Fruit fly (Drosophila melanogaster): ENCODE measurements around the gene Task7.
A peak's percentile ranks its signal among the peaks of the same experiment; 100 is the strongest.

Task7 gene

dm6 chr3R:9399951-9400392 lies 12.1 kb downstream of the Task7 start, which contains the start of gene CG34117 (continued):
- TF ChIP-seq dpn (GFP tag; optimal IDR thresholded peaks at IDR 0.05) (peak; percentile 58 to 89), bowl (GFP tag; IDR thresholded peaks at IDR 0.05) (no peak), CG6765 (GFP tag; optimal IDR thresholded peaks at IDR 0.05) (peak; percentile 53), CG34224 (GFP tag; IDR thresholded peaks at IDR 0.05; ENCODE audit: partially characterized antibody) (no peak), Xrp1 (GFP tag; IDR thresholded peaks at IDR 0.05) (peak; percentile 90), CkIIα-i1 (GFP tag; IDR thresholded peaks at IDR 0.05) (peak; percentile 44; the same call in 1 of the 2 replicates), CG7839 (tag; optimal IDR thresholded peaks at IDR 0.05) (peak; percentile 81), CG7786 (GFP tag; optimal IDR thresholded peaks at IDR 0.05) (peak; percentile 64), Sox100B (GFP tag; optimal IDR thresholded peaks at IDR 0.05) (peak; percentile 77), CG17186 (GFP tag; optimal IDR thresholded peaks at IDR 0.05) (peak; percentile 13), Ptx1 (GFP tag; IDR thresholded peaks at IDR 0.05) (peak; percentile 86), CG15479 (GFP tag; optimal IDR thresholded peaks at IDR 0.05) (no peak), scrt (GFP tag; optimal IDR thresholded peaks at IDR 0.05) (peak; percentile 73), Spps (tag; optimal IDR thresholded peaks at IDR 0.05) (peak; percentile 67), CG9609 (GFP tag; optimal IDR thresholded peaks at IDR 0.05) (no peak), CG17328 (GFP tag; IDR thresholded peaks at IDR 0.05) (peak; percentile 88), Sox102F (GFP tag; optimal IDR thresholded peaks at IDR 0.05) (peak; percentile 83), CHES-1-like (GFP tag; optimal IDR thresholded peaks at IDR 0.05) (peak; percentile 12), CG2129 (GFP tag; IDR thresholded peaks at IDR 0.05; ENCODE audit: partially characterized antibody) (no peak), Hr3 (GFP tag; optimal IDR thresholded peaks at IDR 0.05) (peak; percentile 82), CG1832 (GFP tag; optimal IDR thresholded peaks at IDR 0.05) (no peak), dm (GFP tag; optimal IDR thresholded peaks at IDR 0.05) (peak; percentile 17), CG18476 (GFP tag; optimal IDR thresholded peaks at IDR 0.05) (peak; percentile 80), NC2β (GFP tag; optimal IDR thresholded peaks at IDR 0.05) (peak; percentile 27), hbn (GFP tag; IDR thresholded peaks at IDR 0.05; ENCODE audit: partially characterized antibody) (no peak), br (optimal IDR thresholded peaks at IDR 0.05) (no peak), gfzf (GFP tag; optimal IDR thresholded peaks at IDR 0.05) (peak; percentile 2), pzg (GFP tag; optimal IDR thresholded peaks at IDR 0.05) (peak; percentile 50), so (GFP tag; IDR thresholded peaks at IDR 0.05) (peak; percentile 83), sqz (GFP tag; optimal IDR thresholded peaks at IDR 0.05) (peak; percentile 58), CG18262 (tag; optimal IDR thresholded peaks at IDR 0.05) (peak; percentile 79), yki (optimal IDR thresholded peaks at IDR 0.05) (no peak), wek (GFP tag; optimal IDR thresholded peaks at IDR 0.05) (no peak), tup (GFP tag; optimal IDR thresholded peaks at IDR 0.05) (peak; percentile 4), CG15696 (tag; optimal IDR thresholded peaks at IDR 0.05) (peak; percentile 84), CG4854 (GFP tag; optimal IDR thresholded peaks at IDR 0.05) (peak; percentile 42), B-H1 (GFP tag; IDR thresholded peaks at IDR 0.05) (peak; percentile 79; the same call in 2 of the 3 replicates), CG8388 (GFP tag; optimal IDR thresholded peaks at IDR 0.05) (peak; percentile 80), CG16815 (GFP tag; optimal IDR thresholded peaks at IDR 0.05) (peak; percentile 58), TFAM (GFP tag; optimal IDR thresholded peaks at IDR 0.05) (no peak), CG13624 (GFP tag; optimal IDR thresholded peaks at IDR 0.05) (peak; percentile 71)

- no peak for TF ChIP-seq Spps (tag; optimal IDR thresholded peaks at IDR 0.05)
- no peak for TF ChIP-seq CG6254 (GFP tag; optimal IDR thresholded peaks at IDR 0.05)
- peak in 1 of 2 experiments; percentile 67 for TF ChIP-seq tll (GFP tag; optimal IDR thresholded peaks at IDR 0.05)
- no peak for TF ChIP-seq Scr (GFP tag; IDR thresholded peaks at IDR 0.05; ENCODE audit: partially characterized antibody)
- TF ChIP-seq CG15479 (GFP tag; optimal IDR thresholded peaks at IDR 0.05), result peak; percentile 5
- TF ChIP-seq CG3281 (GFP tag; optimal IDR thresholded peaks at IDR 0.05), result no peak
- TF ChIP-seq HHEX (GFP tag; optimal IDR thresholded peaks at IDR 0.05), result no peak
- no peak for TF ChIP-seq stc (GFP tag; IDR thresholded peaks at IDR 0.05)
- no peak for TF ChIP-seq pb (GFP tag; optimal IDR thresholded peaks at IDR 0.05)
- TF ChIP-seq disco-r (GFP tag; optimal IDR thresholded peaks at IDR 0.05), result no peak
- TF ChIP-seq zen (tag; optimal IDR thresholded peaks at IDR 0.05), result peak; percentile 58
- TF ChIP-seq CG7786 (GFP tag; optimal IDR thresholded peaks at IDR 0.05), result no peak
- TF ChIP-seq croc (GFP tag; conservative IDR thresholded peaks at IDR 0.05), result no peak
- no peak for TF ChIP-seq CG11504 (tag; optimal IDR thresholded peaks at IDR 0.05)
Observed at dm6 chr3R:9399074-9399473, 13.0 kb downstream of the Task7 start.

All from whole organism, embryonic.